Worm (Caenorhabditis elegans): ENCODE results near the gene Y46D2A.3.

The Y46D2A.3 gene

ce11 chrII:3337039-3337438 is 10.0 kb upstream of the Y46D2A.3 start, which contains the start of gene F14D2.19:
Gene F14D2.19 (minus strand): TSS chrII:3337139.
- TF ChIP-seq ztf-23 (GFP tag; IDR thresholded peaks at IDR 0.05) (no peak), cog-1 (tag; optimal IDR thresholded peaks at IDR 0.05) (no peak), tab-1 (GFP tag; IDR thresholded peaks at IDR 0.05) (no peak)

ce11 chrII:3332039-3332438 is 5.0 kb upstream of the Y46D2A.3 start, which contains the start of gene irld-27:
Gene irld-27 (plus strand): TSS chrII:3332339.
- TF ChIP-seq T22C8.4 (GFP tag; IDR thresholded peaks at IDR 0.05) (no peak), ztf-23 (GFP tag; IDR thresholded peaks at IDR 0.05) (no peak), flt-1 (GFP tag; IDR thresholded peaks at IDR 0.05) (no peak), klf-2 (GFP tag; conservative IDR thresholded peaks at IDR 0.05) (no peak), med-1 (GFP tag; optimal IDR thresholded peaks at IDR 0.05; ENCODE audit: insufficient read depth) (no peak)

- no peak for TF ChIP-seq cog-1 (tag; optimal IDR thresholded peaks at IDR 0.05)
- no peak for TF ChIP-seq ref-1 (GFP tag; conservative IDR thresholded peaks at IDR 0.05)
- no peak for TF ChIP-seq ztf-29 (GFP tag; IDR thresholded peaks at IDR 0.05)
- TF ChIP-seq ztf-23 (GFP tag; IDR thresholded peaks at IDR 0.05): no peak
- no peak for TF ChIP-seq tab-1 (GFP tag; IDR thresholded peaks at IDR 0.05)
- TF ChIP-seq klf-2 (GFP tag; conservative IDR thresholded peaks at IDR 0.05): no peak
- TF ChIP-seq T22C8.4 (GFP tag; IDR thresholded peaks at IDR 0.05): no peak
Measured at ce11 chrII:3323179-3323578, 3.8 kb downstream of the Y46D2A.3 start, which contains the start of gene Y46D2A.2. Gene Y46D2A.2 (minus strand): TSS chrII:3323279.

- TF ChIP-seq ztf-29 (GFP tag; IDR thresholded peaks at IDR 0.05) (no peak), ztf-23 (GFP tag; IDR thresholded peaks at IDR 0.05) (no peak), cog-1 (tag; optimal IDR thresholded peaks at IDR 0.05) (no peak), ref-1 (GFP tag; conservative IDR thresholded peaks at IDR 0.05) (no peak), tab-1 (GFP tag; IDR thresholded peaks at IDR 0.05) (no peak), klf-2 (GFP tag; conservative IDR thresholded peaks at IDR 0.05) (no peak), med-1 (GFP tag; optimal IDR thresholded peaks at IDR 0.05; ENCODE audit: insufficient read depth) (no peak), flt-1 (GFP tag; IDR thresholded peaks at IDR 0.05) (no peak), T22C8.4 (GFP tag; IDR thresholded peaks at IDR 0.05) (no peak)
Measured at ce11 chrII:3322257-3322656, 4.7 kb downstream of the Y46D2A.3 start, which contains the start of gene Y46D2A.1. Gene Y46D2A.1 (plus strand): TSS chrII:3322557.

- TF ChIP-seq med-1 (GFP tag; optimal IDR thresholded peaks at IDR 0.05; ENCODE audit: insufficient read depth): no peak
- no peak for TF ChIP-seq klf-2 (GFP tag; conservative IDR thresholded peaks at IDR 0.05)
- no peak for TF ChIP-seq ztf-29 (GFP tag; IDR thresholded peaks at IDR 0.05)
- no peak for TF ChIP-seq ztf-23 (GFP tag; IDR thresholded peaks at IDR 0.05)
- TF ChIP-seq cog-1 (tag; optimal IDR thresholded peaks at IDR 0.05): no peak
- TF ChIP-seq tab-1 (GFP tag; IDR thresholded peaks at IDR 0.05): no peak
- TF ChIP-seq ref-1 (GFP tag; conservative IDR thresholded peaks at IDR 0.05): no peak
- TF ChIP-seq T22C8.4 (GFP tag; IDR thresholded peaks at IDR 0.05): no peak
- no peak for TF ChIP-seq flt-1 (GFP tag; IDR thresholded peaks at IDR 0.05)
Measured at ce11 chrII:3318839-3319238, 8.2 kb downstream of the Y46D2A.3 start.

ce11 chrII:3313442-3313841 is 13.6 kb downstream of the Y46D2A.3 start, which contains the start of gene F39E9.6:
Gene F39E9.6 (minus strand): TSS chrII:3313542.
- TF ChIP-seq tab-1 (GFP tag; IDR thresholded peaks at IDR 0.05): no peak
- TF ChIP-seq klf-2 (GFP tag; conservative IDR thresholded peaks at IDR 0.05): no peak
- no peak for TF ChIP-seq ref-1 (GFP tag; conservative IDR thresholded peaks at IDR 0.05)
- TF ChIP-seq flt-1 (GFP tag; IDR thresholded peaks at IDR 0.05): no peak
- TF ChIP-seq med-1 (GFP tag; optimal IDR thresholded peaks at IDR 0.05; ENCODE audit: insufficient read depth): no peak
- no peak for TF ChIP-seq ztf-23 (GFP tag; IDR thresholded peaks at IDR 0.05)
- TF ChIP-seq ztf-29 (GFP tag; IDR thresholded peaks at IDR 0.05): no peak
- no peak for TF ChIP-seq T22C8.4 (GFP tag; IDR thresholded peaks at IDR 0.05)
- no peak for TF ChIP-seq cog-1 (tag; optimal IDR thresholded peaks at IDR 0.05)

- TF ChIP-seq med-1 (GFP tag; optimal IDR thresholded peaks at IDR 0.05; ENCODE audit: insufficient read depth) (no peak), T22C8.4 (GFP tag; IDR thresholded peaks at IDR 0.05) (peak; percentile 48)
Measured at ce11 chrII:3310957-3311657, 15.9 kb downstream of the Y46D2A.3 start.

- TF ChIP-seq cog-1 (tag; optimal IDR thresholded peaks at IDR 0.05): peak; percentile 12
- no peak for TF ChIP-seq tab-1 (GFP tag; IDR thresholded peaks at IDR 0.05)
- TF ChIP-seq ref-1 (GFP tag; conservative IDR thresholded peaks at IDR 0.05): no peak
- peak; percentile 32; the same call in 1 of the 2 replicates for TF ChIP-seq T22C8.4 (GFP tag; IDR thresholded peaks at IDR 0.05)
- TF ChIP-seq klf-2 (GFP tag; conservative IDR thresholded peaks at IDR 0.05): no peak
- TF ChIP-seq flt-1 (GFP tag; IDR thresholded peaks at IDR 0.05): no peak
Measured at ce11 chrII:3303582-3303981, 23.4 kb downstream of the Y46D2A.3 start.

ce11 chrII:3299457-3299856 is 27.5 kb downstream of the Y46D2A.3 start, which contains the start of gene btb-22:
Gene btb-22 (plus strand): TSS chrII:3299757.
- TF ChIP-seq ztf-29 (GFP tag; IDR thresholded peaks at IDR 0.05) (no peak), med-1 (GFP tag; optimal IDR thresholded peaks at IDR 0.05; ENCODE audit: insufficient read depth) (no peak), ztf-23 (GFP tag; IDR thresholded peaks at IDR 0.05) (no peak), ref-1 (GFP tag; conservative IDR thresholded peaks at IDR 0.05) (no peak), tab-1 (GFP tag; IDR thresholded peaks at IDR 0.05) (no peak), klf-2 (GFP tag; conservative IDR thresholded peaks at IDR 0.05) (no peak), cog-1 (tag; optimal IDR thresholded peaks at IDR 0.05) (no peak), flt-1 (GFP tag; IDR thresholded peaks at IDR 0.05) (no peak), T22C8.4 (GFP tag; IDR thresholded peaks at IDR 0.05) (no peak)

ce11 chrII:3297914-3298313 is 29.1 kb downstream of the Y46D2A.3 start, which contains the start of gene btb-18:
Gene btb-18 (plus strand): TSS chrII:3298214.
- TF ChIP-seq klf-2 (GFP tag; conservative IDR thresholded peaks at IDR 0.05) (no peak), cog-1 (tag; optimal IDR thresholded peaks at IDR 0.05) (no peak), med-1 (GFP tag; optimal IDR thresholded peaks at IDR 0.05; ENCODE audit: insufficient read depth) (no peak), T22C8.4 (GFP tag; IDR thresholded peaks at IDR 0.05) (no peak), ztf-29 (GFP tag; IDR thresholded peaks at IDR 0.05) (no peak), flt-1 (GFP tag; IDR thresholded peaks at IDR 0.05) (no peak), ref-1 (GFP tag; conservative IDR thresholded peaks at IDR 0.05) (no peak)

All from whole organism, midembryonic.